Fruit fly (Drosophila melanogaster): ENCODE results near the gene Sh3beta.

Gene Sh3beta

dm6 chr3L:7323348-7323747 is 45.7 kb downstream of the Sh3beta start, which contains the start of the genes RhoGEF4 and Rint1 (continued):
- TF ChIP-seq CG4820 (GFP tag; optimal IDR thresholded peaks at IDR 0.05) (peak; percentile 54), CG14710 (tag; optimal IDR thresholded peaks at IDR 0.05) (peak; percentile 88), nom (GFP tag; optimal IDR thresholded peaks at IDR 0.05) (no peak), tx (GFP tag; optimal IDR thresholded peaks at IDR 0.05) (peak; percentile 48), CG3281 (GFP tag; optimal IDR thresholded peaks at IDR 0.05) (peak; percentile 6), CG2889 (GFP tag; IDR thresholded peaks at IDR 0.05) (0 out of 3 replicates have a peak, but pooled peaks have one; percentile 12), CG6765 (GFP tag; optimal IDR thresholded peaks at IDR 0.05) (no peak), her (GFP tag; optimal IDR thresholded peaks at IDR 0.05) (no peak), CG9797 (GFP tag; optimal IDR thresholded peaks at IDR 0.05) (peak; percentile 99), ssp (GFP tag; IDR thresholded peaks at IDR 0.05) (peak; percentile 68), CG9932 (GFP tag; IDR thresholded peaks at IDR 0.05) (peak; percentile 92), ara (GFP tag; IDR thresholded peaks at IDR 0.05) (peak; percentile 73), pum (GFP tag; optimal IDR thresholded peaks at IDR 0.05) (peak; percentile 52), CG6175 (GFP tag; IDR thresholded peaks at IDR 0.05) (no peak), amos (GFP tag; IDR thresholded peaks at IDR 0.05; ENCODE audit: partially characterized antibody) (peak; percentile 26; the same call in 1 of the 2 replicates), sqz (GFP tag; optimal IDR thresholded peaks at IDR 0.05) (peak; percentile 70), lilli (GFP tag; optimal IDR thresholded peaks at IDR 0.05) (peak; percentile 82), CG43689 (GFP tag; IDR thresholded peaks at IDR 0.05) (no peak), HmgD (GFP tag; optimal IDR thresholded peaks at IDR 0.05) (no peak), CG8388 (GFP tag; optimal IDR thresholded peaks at IDR 0.05) (peak; percentile 62), slp2 (GFP tag; optimal IDR thresholded peaks at IDR 0.05) (no peak), CG7928 (GFP tag; optimal IDR thresholded peaks at IDR 0.05) (peak; percentile 43), Poxn (GFP tag; IDR thresholded peaks at IDR 0.05) (no peak), CG18764 (GFP tag; optimal IDR thresholded peaks at IDR 0.05) (peak; percentile 49), CG17568 (GFP tag; optimal IDR thresholded peaks at IDR 0.05) (no peak), tup (GFP tag; optimal IDR thresholded peaks at IDR 0.05) (peak; percentile 60), Dek (tag; optimal IDR thresholded peaks at IDR 0.05) (peak; percentile 75), Hr39 (optimal IDR thresholded peaks at IDR 0.05) (no peak), nau (GFP tag; optimal IDR thresholded peaks at IDR 0.05) (no peak), ase (GFP tag; IDR thresholded peaks at IDR 0.05) (0 out of 3 replicates have a peak, but pooled peaks have one; percentile 41), CG10462 (GFP tag; optimal IDR thresholded peaks at IDR 0.05) (peak; percentile 38), BtbVII (GFP tag; optimal IDR thresholded peaks at IDR 0.05) (no peak), Ets97D (GFP tag; optimal IDR thresholded peaks at IDR 0.05) (peak; percentile 70), pnt (GFP tag; optimal IDR thresholded peaks at IDR 0.05) (peak; percentile 17), HLH4C (GFP tag; IDR thresholded peaks at IDR 0.05; ENCODE audit: partially characterized antibody) (no peak), H15 (GFP tag; IDR thresholded peaks at IDR 0.05) (peak; percentile 49; the same call in 1 of the 3 replicates), Chrac-16 (GFP tag; optimal IDR thresholded peaks at IDR 0.05) (peak; percentile 85), gsb-n (tag; optimal IDR thresholded peaks at IDR 0.05) (no peak), wdn (GFP tag; IDR thresholded peaks at IDR 0.05) (peak; percentile 73), gt (GFP tag; IDR thresholded peaks at IDR 0.05) (no peak), MTF-1 (GFP tag; optimal IDR thresholded peaks at IDR 0.05; ENCODE audit: borderline replicate concordance) (no peak), Antp (GFP tag; optimal IDR thresholded peaks at IDR 0.05) (no peak), Gug (GFP tag; IDR thresholded peaks at IDR 0.05) (peak; percentile 85), CG10274 (GFP tag; optimal IDR thresholded peaks at IDR 0.05) (no peak), CG10543 (GFP tag; optimal IDR thresholded peaks at IDR 0.05) (peak; percentile 5), HLH3B (GFP tag; IDR thresholded peaks at IDR 0.05) (peak; percentile 52; the same call in 1 of the 2 replicates), grau (tag; optimal IDR thresholded peaks at IDR 0.05) (peak; percentile 76), CG11247 (GFP tag; IDR thresholded peaks at IDR 0.05) (peak; percentile 75), CG10366 (GFP tag; IDR thresholded peaks at IDR 0.05) (peak; percentile 80), E2f2 (GFP tag; IDR thresholded peaks at IDR 0.05) (peak; percentile 97), wor (GFP tag; IDR thresholded peaks at IDR 0.05) (peak; percentile 72), CG13894 (tag; optimal IDR thresholded peaks at IDR 0.05) (no peak)
